Fruit fly (Drosophila melanogaster) whole organism, embryonic: Measurements from ENCODE around the gene Mlp84B.

ENCODE experiments used
- BtbVII ChIP-seq: fragments of 200-800 bp; sonication (Bioruptor generic); optimal IDR thresholded peaks from 3 replicates; lab custom pipeline; 2017; ENCODE audit warnings: missing biosample characterization, mild to moderate bottlenecking, missing genetic modification characterization
- CG10565 ChIP-seq: fragments of 200-800 bp; sonication (Bioruptor generic); optimal IDR thresholded peaks from 3 replicates; lab custom pipeline; 2016; ENCODE audit warnings: missing biosample characterization, mild to moderate bottlenecking, missing genetic modification characterization
- CG12104 ChIP-seq: fragments of 200-800 bp; sonication (Bioruptor generic); optimal IDR thresholded peaks from 3 replicates; lab custom pipeline; 2016; ENCODE audit warnings: missing biosample characterization, missing genetic modification characterization
- CG12299 ChIP-seq: fragments of 200-800 bp; sonication (Bioruptor generic); optimal IDR thresholded peaks from 2 replicates; lab custom pipeline; 2018; ENCODE audit warnings: missing biosample characterization, mild to moderate bottlenecking, missing genetic modification characterization
- CG13123 ChIP-seq: fragments of 200-800 bp; sonication (Bioruptor generic); optimal IDR thresholded peaks from 2 replicates; lab custom pipeline; 2016; ENCODE audit warnings: missing biosample characterization, missing genetic modification characterization
- CG13624 ChIP-seq: fragments of 200-800 bp; sonication (Bioruptor generic); optimal IDR thresholded peaks from 2 replicates; lab custom pipeline; 2016; ENCODE audit warnings: missing biosample characterization, missing genetic modification characterization
- CG16813 ChIP-seq: fragments of 200-800 bp; sonication (Bioruptor generic); IDR thresholded peaks from 3 replicates; pipeline ENCODE4 v1.3.6; 2022; ENCODE audit warnings: missing biosample characterization, missing genetic modification characterization; ENCODE audit not compliant: partially characterized antibody
- CG17359 ChIP-seq: fragments of 200-800 bp; sonication (Bioruptor generic); optimal IDR thresholded peaks from 3 replicates; lab custom pipeline; 2018; ENCODE audit warnings: missing biosample characterization, mild to moderate bottlenecking, missing genetic modification characterization, moderate library complexity
- CG18011 ChIP-seq: fragments of 200-800 bp; sonication (Bioruptor generic); optimal IDR thresholded peaks from 2 replicates; lab custom pipeline; 2017; ENCODE audit warnings: missing biosample characterization, missing genetic modification characterization, mild to moderate bottlenecking, moderate library complexity, missing genotype
- CG34224 ChIP-seq: fragments of 200-800 bp; sonication (Bioruptor generic); IDR thresholded peaks from 3 replicates; pipeline ENCODE4 v1.3.6; 2022; ENCODE audit warnings: missing biosample characterization, missing genetic modification characterization; ENCODE audit not compliant: partially characterized antibody
- CG43689 ChIP-seq: fragments of 200-800 bp; sonication (Bioruptor generic); IDR thresholded peaks from 2 replicates; pipeline ENCODE4 v1.3.6; 2022; ENCODE audit warnings: missing biosample characterization, missing genetic modification characterization
- CG6654 ChIP-seq: fragments of 200-800 bp; sonication (Bioruptor generic); optimal IDR thresholded peaks from 2 replicates; lab custom pipeline; 2017; ENCODE audit warnings: missing biosample characterization, mild to moderate bottlenecking, missing genetic modification characterization
- Camta ChIP-seq: fragments of 200-800 bp; sonication (Bioruptor generic); optimal IDR thresholded peaks from 2 replicates; lab custom pipeline; 2016; ENCODE audit warnings: missing biosample characterization, missing genetic modification characterization
- CrebB ChIP-seq: fragments of 200-800 bp; sonication (Bioruptor generic); optimal IDR thresholded peaks from 3 replicates; lab custom pipeline; 2018; ENCODE audit warnings: missing biosample characterization, mild to moderate bottlenecking, missing genetic modification characterization
- Dbx ChIP-seq: fragments of 200-800 bp; sonication (Bioruptor generic); IDR thresholded peaks from 3 replicates; pipeline ENCODE4 v1.3.6; 2022; ENCODE audit warnings: missing biosample characterization, missing genetic modification characterization
- Dip2 ChIP-seq: fragments of 200-800 bp; sonication (Bioruptor generic); IDR thresholded peaks from 2 replicates; pipeline ENCODE4 v1.3.6; 2022; ENCODE audit warnings: missing biosample characterization, missing genetic modification characterization
- Doc2 ChIP-seq: fragments of 200-800 bp; sonication (Bioruptor generic); IDR thresholded peaks from 2 replicates; pipeline ENCODE4 v1.3.6; 2022; ENCODE audit warnings: missing biosample characterization, missing genetic modification characterization
- E2f2 ChIP-seq: fragments of 200-800 bp; sonication (Bioruptor generic); IDR thresholded peaks from 2 replicates; pipeline ENCODE4 v1.3.6; 2022; ENCODE audit warnings: missing biosample characterization, missing genetic modification characterization
- Hand ChIP-seq: fragments of 200-800 bp; sonication (Bioruptor generic); optimal IDR thresholded peaks from 2 replicates; lab custom pipeline; 2017; ENCODE audit warnings: mild to moderate bottlenecking, missing biosample characterization, missing genetic modification reagents, missing genetic modification characterization
- MESR4 ChIP-seq: fragments of 200-800 bp; sonication (Bioruptor generic); optimal IDR thresholded peaks from 2 replicates; lab custom pipeline; 2018; ENCODE audit warnings: missing biosample characterization, mild to moderate bottlenecking, missing genetic modification characterization, moderate library complexity
- PHDP ChIP-seq: fragments of 200-800 bp; sonication (Bioruptor generic); optimal IDR thresholded peaks from 3 replicates; lab custom pipeline; 2018; ENCODE audit warnings: missing biosample characterization, mild to moderate bottlenecking, missing genetic modification characterization, moderate library complexity
- Spps ChIP-seq: fragments of 200-800 bp; sonication (Bioruptor generic); optimal IDR thresholded peaks from 2 replicates; lab custom pipeline; 2018; ENCODE audit warnings: missing biosample characterization, mild to moderate bottlenecking, missing genetic modification characterization
- YL-1 ChIP-seq: fragments of 200-800 bp; sonication (Bioruptor generic); optimal IDR thresholded peaks from 3 replicates; lab custom pipeline; 2017; ENCODE audit warnings: missing biosample characterization, mild to moderate bottlenecking, missing genetic modification characterization
- bbx ChIP-seq: fragments of 200-800 bp; sonication (Bioruptor generic); IDR thresholded peaks from 2 replicates; pipeline ENCODE4 v1.3.6; 2022; ENCODE audit warnings: missing biosample characterization, missing genetic modification characterization; ENCODE audit not compliant: partially characterized antibody
- cato ChIP-seq: fragments of 200-800 bp; sonication (Bioruptor generic); optimal IDR thresholded peaks from 2 replicates; lab custom pipeline; 2016; ENCODE audit warnings: missing biosample characterization, missing genetic modification characterization, borderline replicate concordance
- cg ChIP-seq: fragments of 200-800 bp; sonication (Bioruptor generic); optimal IDR thresholded peaks from 3 replicates; lab custom pipeline; 2019; ENCODE audit warnings: missing biosample characterization, mild to moderate bottlenecking, missing genetic modification characterization, moderate library complexity
- chif ChIP-seq, 2 experiments: fragments of 200-800 bp; sonication (Bioruptor generic); optimal IDR thresholded peaks; 3 replicates each; lab custom pipeline; 2016; ENCODE audit warnings: missing biosample characterization in 2 of 2, missing genetic modification characterization in 2 of 2
- crp ChIP-seq, 2 experiments: fragments of 200-800 bp; sonication (Bioruptor generic); optimal IDR thresholded peaks; 2 replicates in 1 of 2; 3 replicates in 1 of 2; lab custom pipeline; 2017; ENCODE audit warnings: missing biosample characterization in 2 of 2, missing genetic modification characterization in 2 of 2, mild to moderate bottlenecking in 1 of 2, moderate library complexity in 1 of 2
- da ChIP-seq: fragments of 200-800 bp; sonication (Bioruptor generic); optimal IDR thresholded peaks from 2 replicates; lab custom pipeline; 2016; ENCODE audit warnings: missing biosample characterization, missing genetic modification characterization
- gcm ChIP-seq: fragments of 200-800 bp; sonication (Bioruptor generic); optimal IDR thresholded peaks from 2 replicates; lab custom pipeline; 2019; ENCODE audit warnings: missing biosample characterization, mild to moderate bottlenecking, missing genetic modification characterization, moderate library complexity
- jing ChIP-seq: fragments of 200-800 bp; sonication (Bioruptor generic); optimal IDR thresholded peaks from 2 replicates; lab custom pipeline; 2018; ENCODE audit warnings: missing biosample characterization, mild to moderate bottlenecking, missing genetic modification characterization
- kay ChIP-seq: fragments of 200-800 bp; sonication (Bioruptor generic); optimal IDR thresholded peaks from 2 replicates; lab custom pipeline; 2016; ENCODE audit warnings: missing biosample characterization, missing genetic modification characterization
- klu ChIP-seq: fragments of 200-800 bp; sonication (Bioruptor generic); IDR thresholded peaks from 2 replicates; pipeline ENCODE4 v1.3.6; 2022; ENCODE audit warnings: missing biosample characterization, missing genetic modification characterization
- mld ChIP-seq: fragments of 200-800 bp; sonication (Bioruptor generic); IDR thresholded peaks from 3 replicates; pipeline ENCODE4 v1.3.6; 2022; ENCODE audit warnings: missing biosample characterization, missing genetic modification characterization; ENCODE audit not compliant: partially characterized antibody
- nerfin-1 ChIP-seq: fragments of 200-800 bp; sonication (Bioruptor generic); optimal IDR thresholded peaks from 3 replicates; lab custom pipeline; 2019; ENCODE audit warnings: missing biosample characterization, mild to moderate bottlenecking, missing genetic modification characterization, moderate library complexity
- phol ChIP-seq: fragments of 200-800 bp; sonication (Bioruptor generic); optimal IDR thresholded peaks from 3 replicates; lab custom pipeline; 2018; ENCODE audit warnings: missing biosample characterization, mild to moderate bottlenecking, missing genetic modification characterization, moderate library complexity
- sens ChIP-seq: fragments of 200-800 bp; sonication (Bioruptor generic); peaks from one replicate; lab custom pipeline; 2016; ENCODE audit warnings: missing biosample characterization, missing genetic modification characterization
- sens-2 ChIP-seq: fragments of 200-800 bp; sonication (Bioruptor generic); IDR thresholded peaks from 2 replicates; pipeline ENCODE4 v1.3.6; 2022; ENCODE audit warnings: missing biosample characterization, missing genetic modification characterization
- sqz ChIP-seq: fragments of 200-800 bp; sonication (Bioruptor generic); optimal IDR thresholded peaks from 3 replicates; lab custom pipeline; 2018; ENCODE audit warnings: missing biosample characterization, mild to moderate bottlenecking, missing genetic modification characterization
- ssp ChIP-seq: fragments of 200-800 bp; sonication (Bioruptor generic); IDR thresholded peaks from 2 replicates; pipeline ENCODE4 v1.3.6; 2022; ENCODE audit warnings: missing biosample characterization, missing genetic modification characterization
- sug ChIP-seq: fragments of 200-800 bp; optimal IDR thresholded peaks from 2 replicates; lab custom pipeline; 2019; ENCODE audit warnings: missing biosample characterization, mild to moderate bottlenecking, missing genetic modification characterization, moderate library complexity
- tna ChIP-seq: fragments of 200-800 bp; sonication (Bioruptor generic); IDR thresholded peaks from 2 replicates; pipeline ENCODE4 v1.3.6; 2022; ENCODE audit warnings: missing biosample characterization, missing genetic modification characterization; ENCODE audit not compliant: partially characterized antibody
- trh ChIP-seq: fragments of 200-800 bp; sonication (Bioruptor generic); optimal IDR thresholded peaks from 2 replicates; lab custom pipeline; 2016; ENCODE audit warnings: missing biosample characterization, missing genetic modification characterization
- tup ChIP-seq: fragments of 200-800 bp; sonication (Bioruptor generic); optimal IDR thresholded peaks from 2 replicates; lab custom pipeline; 2016; ENCODE audit warnings: missing biosample characterization, mild to moderate bottlenecking, missing genetic modification characterization, moderate library complexity

The Mlp84B gene

DNA sequence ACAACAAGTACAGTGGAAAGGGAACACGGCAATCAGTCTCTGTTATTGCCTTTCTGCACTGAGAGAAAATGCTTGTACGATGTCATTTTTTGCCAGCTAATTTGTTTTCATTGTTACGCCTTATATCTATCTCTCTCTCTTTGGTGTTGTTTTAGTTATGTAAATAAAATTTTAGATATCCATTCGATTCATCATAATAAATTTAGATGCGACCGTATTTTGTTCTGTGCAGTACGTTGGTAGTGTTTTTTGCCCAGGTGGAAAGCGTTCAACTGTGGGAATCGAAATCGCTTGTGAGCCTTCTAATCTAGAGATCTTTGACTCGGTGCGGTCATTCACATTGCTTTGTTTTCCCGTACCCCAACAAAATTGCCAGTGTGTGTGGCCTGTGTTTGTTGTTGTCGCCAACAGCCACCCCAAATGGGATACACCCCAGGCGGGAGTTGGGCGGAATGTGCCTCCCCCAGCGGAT lies 41.8 kb downstream of the Mlp84B start (continued):
- no peak for TF ChIP-seq Dbx (GFP tag; lab: Robert Waterston, UW)
- peak; percentile 71 for TF ChIP-seq kay (GFP tag; lab: Kevin White, UChicago)
- TF ChIP-seq trh (GFP tag; lab: Kevin White, UChicago) = peak; percentile 54
- peak; percentile 62 for TF ChIP-seq CG18011
- peak; percentile 90 for TF ChIP-seq CG13624 (GFP tag; lab: Kevin White, UChicago)
- peak; percentile 75 for TF ChIP-seq CG13123 (GFP tag; lab: Kevin White, UChicago)
- TF ChIP-seq jing (GFP tag; lab: Kevin White, UChicago) = no peak
- peak; percentile 85 for TF ChIP-seq sug
- TF ChIP-seq Spps = peak; percentile 73
- peak; percentile 90 for TF ChIP-seq PHDP (tag; lab: Kevin White, UChicago)
- peak; percentile 87 to 90 for TF ChIP-seq chif (GFP tag; optimal IDR thresholded peaks at IDR 0.05; lab: Kevin White, UChicago)
- TF ChIP-seq sens-2 = no peak
- TF ChIP-seq Camta = peak; percentile 92
- peak; percentile 63 for TF ChIP-seq CG10565
- TF ChIP-seq BtbVII (GFP tag; lab: Kevin White, UChicago) = peak; percentile 91
- peak; percentile 83 for TF ChIP-seq nerfin-1 (tag; lab: Kevin White, UChicago)
- TF ChIP-seq CG34224 = no peak
- TF ChIP-seq Dip2 (GFP tag; lab: Robert Waterston, UW) = no peak
- TF ChIP-seq CG43689 (GFP tag; lab: Robert Waterston, UW) = no peak
- TF ChIP-seq CG12104 (GFP tag; lab: Kevin White, UChicago) = peak; percentile 87
- peak; percentile 77 for TF ChIP-seq CrebB (tag; lab: Kevin White, UChicago)
- no peak for TF ChIP-seq bbx (GFP tag; lab: Robert Waterston, UW)
- TF ChIP-seq mld (GFP tag; lab: Robert Waterston, UW) = no peak
- no peak for TF ChIP-seq ssp
- no peak for TF ChIP-seq tna (GFP tag; lab: Robert Waterston, UW)
- peak; percentile 81 for TF ChIP-seq gcm (GFP tag; lab: Kevin White, UChicago)
- no peak for TF ChIP-seq klu (GFP tag; lab: Robert Waterston, UW)
- TF ChIP-seq crp (GFP tag; optimal IDR thresholded peaks at IDR 0.05; lab: Kevin White, UChicago) = peak in 1 of 2 experiments; percentile 45
- TF ChIP-seq Doc2 (GFP tag; lab: Robert Waterston, UW) = no peak
- no peak for TF ChIP-seq E2f2 (GFP tag; lab: Robert Waterston, UW)
- TF ChIP-seq CG6654 (GFP tag; lab: Kevin White, UChicago) = peak; percentile 73
- TF ChIP-seq cato (GFP tag; lab: Kevin White, UChicago) = peak; percentile 71
- TF ChIP-seq sqz (GFP tag; lab: Kevin White, UChicago) = no peak

DNA sequence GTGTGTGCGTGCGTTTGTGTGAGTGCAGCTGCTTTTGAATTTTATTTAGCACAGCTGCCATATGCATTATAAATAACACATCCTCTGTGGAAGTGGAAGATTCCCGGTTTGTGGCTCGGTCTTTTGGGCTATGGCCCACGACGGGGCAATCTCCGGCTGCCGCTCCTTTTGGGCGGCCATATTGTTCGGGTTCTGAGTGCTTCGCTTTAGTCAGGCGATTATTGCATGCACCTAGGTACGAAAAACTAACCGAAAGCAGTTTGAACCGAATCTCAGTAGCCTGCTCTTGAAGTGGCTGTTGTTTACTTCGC lies 42.5 kb downstream of the Mlp84B start:
- peak; percentile 37 for TF ChIP-seq CG12299 (tag; lab: Kevin White, UChicago)
- no peak for TF ChIP-seq YL-1 (GFP tag; lab: Kevin White, UChicago)
- TF ChIP-seq cg (GFP tag; lab: Kevin White, UChicago) = peak; percentile 57
- no peak for TF ChIP-seq CG16813 (GFP tag; lab: Robert Waterston, UW)
- TF ChIP-seq phol (tag; lab: Kevin White, UChicago) = peak; percentile 50
- TF ChIP-seq tup (GFP tag; lab: Kevin White, UChicago) = no peak
- peak; percentile 28 for TF ChIP-seq Hand
- TF ChIP-seq cato (GFP tag; lab: Kevin White, UChicago) = no peak
- peak; percentile 2 for TF ChIP-seq MESR4 (GFP tag; lab: Kevin White, UChicago)
- peak; percentile 14 for TF ChIP-seq da (GFP tag; lab: Kevin White, UChicago)
- TF ChIP-seq CG17359 (tag; lab: Kevin White, UChicago) = no peak
- peak; percentile 52 for TF ChIP-seq sens
